Worm (Caenorhabditis elegans): ENCODE measurements around the gene clik-2.

Gene clik-2

ce11 chrX:7679835-7680234 lies 9.2 kb downstream of the clik-2 start:
- TF ChIP-seq fkh-10 (GFP tag; optimal IDR thresholded peaks at IDR 0.05) (peak; percentile 32), egl-27 (tag; optimal IDR thresholded peaks at IDR 0.05) (no peak)

- TF ChIP-seq eor-1 (tag; optimal IDR thresholded peaks at IDR 0.05), result no peak
- no peak for TF ChIP-seq sea-2 (GFP tag; optimal IDR thresholded peaks at IDR 0.05)
- TF ChIP-seq nfya-1 (tag; optimal IDR thresholded peaks at IDR 0.05; ENCODE audit: insufficient read depth), result peak; percentile 32
- TF ChIP-seq egl-27 (tag; optimal IDR thresholded peaks at IDR 0.05), result no peak
- TF ChIP-seq elt-2 (tag; optimal IDR thresholded peaks at IDR 0.05), result no peak
- TF ChIP-seq nhr-23 (tag; optimal IDR thresholded peaks at IDR 0.05), result no peak
- TF ChIP-seq ceh-82 (tag; optimal IDR thresholded peaks at IDR 0.05), result no peak
- TF ChIP-seq pha-4 (tag; optimal IDR thresholded peaks at IDR 0.05), result no peak
- no peak for TF ChIP-seq pqm-1 (tag; optimal IDR thresholded peaks at IDR 0.05)
- peak; percentile 24 for TF ChIP-seq fkh-10 (GFP tag; optimal IDR thresholded peaks at IDR 0.05)
- TF ChIP-seq hmg-11 (tag; optimal IDR thresholded peaks at IDR 0.05), result peak; percentile 20
- no peak for TF ChIP-seq fkh-2 (tag; optimal IDR thresholded peaks at IDR 0.05)
- no peak for TF ChIP-seq daf-12 (tag; optimal IDR thresholded peaks at IDR 0.05)
- no peak for TF ChIP-seq nhr-12 (tag; optimal IDR thresholded peaks at IDR 0.05)
- no peak for TF ChIP-seq nhr-67 (tag; optimal IDR thresholded peaks at IDR 0.05)
- no peak for TF ChIP-seq lsy-12 (tag; optimal IDR thresholded peaks at IDR 0.05)
- no peak for TF ChIP-seq tbx-2 (tag; optimal IDR thresholded peaks at IDR 0.05)
- no peak for TF ChIP-seq nhr-237 (tag; optimal IDR thresholded peaks at IDR 0.05)
- no peak for TF ChIP-seq nhr-25 (tag; optimal IDR thresholded peaks at IDR 0.05)
- TF ChIP-seq skn-1 (tag; optimal IDR thresholded peaks at IDR 0.05), result no peak
- no peak for TF ChIP-seq ceh-9 (tag; optimal IDR thresholded peaks at IDR 0.05)
- TF ChIP-seq zag-1 (tag; optimal IDR thresholded peaks at IDR 0.05), result no peak
- no peak for TF ChIP-seq mml-1 (tag; optimal IDR thresholded peaks at IDR 0.05)
- TF ChIP-seq lin-39 (tag; optimal IDR thresholded peaks at IDR 0.05), result peak; percentile 77
- no peak for TF ChIP-seq jun-1 (tag; optimal IDR thresholded peaks at IDR 0.05)
- TF ChIP-seq mdl-1 (tag; optimal IDR thresholded peaks at IDR 0.05), result no peak
- TF ChIP-seq aly-2 (tag; optimal IDR thresholded peaks at IDR 0.05), result no peak
- TF ChIP-seq ceh-16 (tag; optimal IDR thresholded peaks at IDR 0.05), result no peak
- no peak for TF ChIP-seq ama-1 (optimal IDR thresholded peaks at IDR 0.05)
- TF ChIP-seq nhr-77 (tag; optimal IDR thresholded peaks at IDR 0.05), result no peak
- TF ChIP-seq snpc-4 (tag; optimal IDR thresholded peaks at IDR 0.05), result peak; percentile 4
- TF ChIP-seq ztf-11 (tag; optimal IDR thresholded peaks at IDR 0.05), result no peak
- TF ChIP-seq ZK546.5 (tag; optimal IDR thresholded peaks at IDR 0.05), result no peak
- TF ChIP-seq nhr-28 (tag; optimal IDR thresholded peaks at IDR 0.05), result no peak
- TF ChIP-seq ceh-28 (tag; optimal IDR thresholded peaks at IDR 0.05), result no peak
- TF ChIP-seq R02D3.7 (tag; optimal IDR thresholded peaks at IDR 0.05), result no peak
- TF ChIP-seq lin-15B (tag; optimal IDR thresholded peaks at IDR 0.05), result no peak
Observed at ce11 chrX:7678437-7679139, 10.4 kb downstream of the clik-2 start.

- TF ChIP-seq ztf-11 (tag; optimal IDR thresholded peaks at IDR 0.05) (no peak), nhr-67 (tag; optimal IDR thresholded peaks at IDR 0.05) (no peak), ZK546.5 (tag; optimal IDR thresholded peaks at IDR 0.05) (no peak), ceh-28 (tag; optimal IDR thresholded peaks at IDR 0.05) (no peak), ceh-82 (tag; optimal IDR thresholded peaks at IDR 0.05) (no peak), nhr-28 (tag; optimal IDR thresholded peaks at IDR 0.05) (no peak), pha-4 (tag; optimal IDR thresholded peaks at IDR 0.05) (no peak), elt-2 (tag; optimal IDR thresholded peaks at IDR 0.05) (no peak), elt-1 (tag; optimal IDR thresholded peaks at IDR 0.05) (no peak)
Observed at ce11 chrX:7674871-7675270, 14.1 kb downstream of the clik-2 start.

- TF ChIP-seq nhr-77 (tag; optimal IDR thresholded peaks at IDR 0.05) (no peak), mdl-1 (tag; optimal IDR thresholded peaks at IDR 0.05) (no peak), nhr-25 (tag; optimal IDR thresholded peaks at IDR 0.05) (no peak), lin-15B (tag; optimal IDR thresholded peaks at IDR 0.05) (no peak), lsy-12 (tag; optimal IDR thresholded peaks at IDR 0.05) (no peak), zag-1 (tag; optimal IDR thresholded peaks at IDR 0.05) (no peak), nhr-12 (tag; optimal IDR thresholded peaks at IDR 0.05) (no peak), nhr-28 (tag; optimal IDR thresholded peaks at IDR 0.05) (no peak), snpc-4 (tag; optimal IDR thresholded peaks at IDR 0.05) (no peak), ZK546.5 (tag; optimal IDR thresholded peaks at IDR 0.05) (no peak), elt-3 (tag; optimal IDR thresholded peaks at IDR 0.05) (no peak)
Observed at ce11 chrX:7672693-7673092, 16.3 kb downstream of the clik-2 start, which contains the start of gene F27D9.2. Gene F27D9.2, plus strand, starts transcription at chrX:7672993.
